Worm (Caenorhabditis elegans): ENCODE data around the gene F46B3.23.

DNA sequence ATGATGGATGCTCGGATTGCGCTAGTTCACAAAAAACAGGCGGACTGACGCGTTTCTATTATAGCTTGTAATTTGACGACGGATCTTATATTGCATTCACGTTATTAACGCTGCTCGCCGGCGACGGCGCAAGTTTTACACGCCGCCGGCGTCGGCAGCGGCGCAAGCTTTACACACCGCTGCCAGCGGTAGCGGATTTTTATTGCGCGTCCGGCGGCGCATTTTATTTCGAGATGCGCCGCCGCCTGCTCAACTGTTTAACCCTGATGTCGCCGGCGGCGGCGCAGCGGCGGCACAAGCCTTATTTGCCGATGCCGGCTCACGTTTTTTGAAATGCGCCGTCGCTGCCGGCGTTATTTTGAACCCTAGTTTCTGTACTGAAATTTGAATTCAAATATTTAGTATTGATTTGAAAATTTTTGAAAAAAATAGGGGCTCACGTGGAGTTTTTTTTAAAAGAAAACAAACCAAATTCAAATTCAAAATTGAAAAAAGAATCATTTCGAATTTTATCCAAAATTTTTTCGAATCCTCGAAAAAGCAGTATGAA is 1.8 kb downstream of the F46B3.23 start, which contains the start of gene ttr-57:
- no peak for TF ChIP-seq hlh-30 (tag; optimal IDR thresholded peaks at IDR 0.05; ENCODE audit: insufficient read depth)
- TF ChIP-seq eyg-1 (tag; optimal IDR thresholded peaks at IDR 0.05), result no peak
- no peak for TF ChIP-seq pha-4 (tag; optimal IDR thresholded peaks at IDR 0.05)
- TF ChIP-seq tbx-2 (tag; optimal IDR thresholded peaks at IDR 0.05), result no peak
- TF ChIP-seq ahr-1 (tag; optimal IDR thresholded peaks at IDR 0.05), result no peak
- TF ChIP-seq ref-2 (tag; optimal IDR thresholded peaks at IDR 0.05), result no peak
- no peak for TF ChIP-seq nfya-1 (tag; optimal IDR thresholded peaks at IDR 0.05)
- TF ChIP-seq hlh-13 (GFP tag; optimal IDR thresholded peaks at IDR 0.05), result no peak
- no peak for TF ChIP-seq pqm-1 (tag; optimal IDR thresholded peaks at IDR 0.05)
- TF ChIP-seq pax-1 (tag; optimal IDR thresholded peaks at IDR 0.05), result no peak
- no peak for TF ChIP-seq nhr-11 (tag; optimal IDR thresholded peaks at IDR 0.05)

Measured in whole organism, late embryonic.